Worm (Caenorhabditis elegans) whole organism, L4/young adult: Measurements from ENCODE around the gene syp-1.

Experiments
- W03F9.2 ChIP-seq: fragments of 150-350 bp; optimal IDR thresholded peaks from 2 replicates; lab custom pipeline; 2014; ENCODE audit warnings: missing biosample characterization, missing genetic modification characterization
- dao-5 ChIP-seq: sonication (generic microtip); optimal IDR thresholded peaks from 2 replicates; lab custom pipeline; 2016; ENCODE audit warnings: missing genotype, missing genetic modification characterization, moderate library complexity, missing compliant biosample characterization

- no peak for TF ChIP-seq W03F9.2
- TF ChIP-seq dao-5 = no peak
Measured at ce11 chrV:16435510-16435909, 31.4 kb downstream of the syp-1 start, which contains the start of the genes F26D2.13 and F26D2.14.
